Fruit fly (Drosophila melanogaster): ENCODE data around the gene CG13674.

CG13674 gene

DNA sequence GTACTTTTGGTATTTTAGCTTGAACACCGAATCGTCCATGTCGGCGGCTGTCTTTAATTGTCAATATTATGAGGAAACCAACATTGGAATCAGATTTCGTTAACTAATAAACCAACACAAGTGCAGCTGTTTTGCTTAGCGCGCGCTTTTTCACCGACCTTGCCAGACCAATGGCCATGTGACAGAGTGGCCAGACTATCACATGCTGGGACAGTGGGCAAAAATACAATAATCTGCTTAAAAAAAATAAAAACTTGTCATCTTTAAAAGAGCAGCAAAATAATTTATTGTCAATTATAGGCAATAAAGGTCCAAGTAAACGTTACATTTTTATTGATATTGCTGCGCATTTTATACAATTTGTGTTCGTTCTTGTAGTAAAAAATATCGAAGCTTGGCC is 43.0 kb downstream of the CG13674 start, which contains the start of gene RecQ4 (continued):
- TF ChIP-seq CG8944 (GFP tag; optimal IDR thresholded peaks at IDR 0.05) = no peak
- no peak for TF ChIP-seq dmrt99B (tag; optimal IDR thresholded peaks at IDR 0.05)
- no peak for TF ChIP-seq CG17328 (GFP tag; IDR thresholded peaks at IDR 0.05)
- TF ChIP-seq Dfd (GFP tag; optimal IDR thresholded peaks at IDR 0.05) = no peak
- no peak for TF ChIP-seq TFAM (GFP tag; optimal IDR thresholded peaks at IDR 0.05)
- TF ChIP-seq Sox102F (GFP tag; optimal IDR thresholded peaks at IDR 0.05) = no peak
- no peak for TF ChIP-seq Fer2 (tag; optimal IDR thresholded peaks at IDR 0.05)
- TF ChIP-seq twi (tag; optimal IDR thresholded peaks at IDR 0.05) = no peak
- TF ChIP-seq CG4707 (GFP tag; optimal IDR thresholded peaks at IDR 0.05) = peak; percentile 100
- TF ChIP-seq zfh2 (GFP tag; optimal IDR thresholded peaks at IDR 0.05) = peak; percentile 10
- no peak for TF ChIP-seq unpg (GFP tag; optimal IDR thresholded peaks at IDR 0.05)
- no peak for TF ChIP-seq CG15601 (tag; optimal IDR thresholded peaks at IDR 0.05)
- no peak for TF ChIP-seq CG10147 (GFP tag; optimal IDR thresholded peaks at IDR 0.05)
- TF ChIP-seq CG5245 (GFP tag; optimal IDR thresholded peaks at IDR 0.05) = no peak
- TF ChIP-seq Lim3 (GFP tag; IDR thresholded peaks at IDR 0.05) = no peak
- TF ChIP-seq Xbp1 (GFP tag; optimal IDR thresholded peaks at IDR 0.05) = no peak
- no peak for TF ChIP-seq CG8388 (GFP tag; optimal IDR thresholded peaks at IDR 0.05)
- TF ChIP-seq Dp (GFP tag; optimal IDR thresholded peaks at IDR 0.05) = peak; percentile 97
- TF ChIP-seq CG7271 (tag; optimal IDR thresholded peaks at IDR 0.05) = no peak
- TF ChIP-seq Med (GFP tag) = no peak
- TF ChIP-seq CG13424 (tag; optimal IDR thresholded peaks at IDR 0.05) = no peak
- no peak for TF ChIP-seq CG7839 (tag; optimal IDR thresholded peaks at IDR 0.05)
- TF ChIP-seq p53 (GFP tag; optimal IDR thresholded peaks at IDR 0.05) = no peak
- TF ChIP-seq Sox100B (GFP tag; optimal IDR thresholded peaks at IDR 0.05) = no peak
- TF ChIP-seq hb (GFP tag; IDR thresholded peaks at IDR 0.05; ENCODE audit: partially characterized antibody) = no peak
- peak; percentile 40 for TF ChIP-seq YL-1 (GFP tag; optimal IDR thresholded peaks at IDR 0.05)
- TF ChIP-seq CG7357 (GFP tag; IDR thresholded peaks at IDR 0.05) = no peak
- no peak for TF ChIP-seq slp2 (GFP tag; optimal IDR thresholded peaks at IDR 0.05)
- TF ChIP-seq Atf6 (GFP tag; IDR thresholded peaks at IDR 0.05) = no peak
- no peak for TF ChIP-seq kni (GFP tag; optimal IDR thresholded peaks at IDR 0.05)
- TF ChIP-seq croc (GFP tag; conservative IDR thresholded peaks at IDR 0.05) = no peak
- no peak for TF ChIP-seq CG10959 (GFP tag; IDR thresholded peaks at IDR 0.05)
- no peak for TF ChIP-seq ERR (GFP tag; optimal IDR thresholded peaks at IDR 0.05)
- TF ChIP-seq CG14014 (GFP tag; IDR thresholded peaks at IDR 0.05) = 0 out of 2 replicates have a peak, but pooled peaks have one; percentile 19
- TF ChIP-seq CG4328 (GFP tag; optimal IDR thresholded peaks at IDR 0.05) = no peak
- no peak for TF ChIP-seq Sin3A (optimal IDR thresholded peaks at IDR 0.05)
- TF ChIP-seq CG31365 (tag; optimal IDR thresholded peaks at IDR 0.05) = no peak
- TF ChIP-seq sna (GFP tag; IDR thresholded peaks at IDR 0.05; ENCODE audit: partially characterized antibody) = no peak
- TF ChIP-seq Dbx (GFP tag; IDR thresholded peaks at IDR 0.05) = no peak
- TF ChIP-seq D19A (tag; optimal IDR thresholded peaks at IDR 0.05) = no peak
- TF ChIP-seq lola (GFP tag; optimal IDR thresholded peaks at IDR 0.05) = no peak
- no peak for TF ChIP-seq CG12219 (GFP tag; optimal IDR thresholded peaks at IDR 0.05)
- TF ChIP-seq B-H2 (GFP tag; optimal IDR thresholded peaks at IDR 0.05) = no peak
- peak; percentile 70 for TF ChIP-seq Ets97D (GFP tag; optimal IDR thresholded peaks at IDR 0.05)
- TF ChIP-seq crp (GFP tag; optimal IDR thresholded peaks at IDR 0.05) = peak; percentile 19 to 80
- no peak for TF ChIP-seq CG18476 (GFP tag; optimal IDR thresholded peaks at IDR 0.05)
- no peak for TF ChIP-seq CG1832 (GFP tag; optimal IDR thresholded peaks at IDR 0.05)
- peak; percentile 19; the same call in 1 of the 2 replicates for TF ChIP-seq vvl (GFP tag; IDR thresholded peaks at IDR 0.05)
- no peak for TF ChIP-seq lab (GFP tag; optimal IDR thresholded peaks at IDR 0.05)
- no peak for TF ChIP-seq CG13296 (GFP tag; optimal IDR thresholded peaks at IDR 0.05)
- no peak for TF ChIP-seq CG9727 (GFP tag; optimal IDR thresholded peaks at IDR 0.05)

Measured in whole organism, embryonic.